Worm (Caenorhabditis elegans): ENCODE results near the gene nhr-285.
"Not testable (repeated sequence)": the region's sequence is repeated elsewhere in the genome, so short reads cannot be mapped to it uniquely, and the experiment has no call there.

nhr-285 gene

ce11 chrV:15815962-15816432 lies 37.0 kb upstream of the nhr-285 start, which contains the start of the genes fbxa-69 and F54B8.4:
Gene fbxa-69, minus strand, starts transcription at chrV:15815971.
Gene F54B8.4, plus strand, starts transcription at chrV:15816382.
- TF ChIP-seq ceh-40 (GFP tag; IDR thresholded peaks at IDR 0.05) = no peak
- TF ChIP-seq lin-35 (GFP tag; optimal IDR thresholded peaks at IDR 0.05) = no peak
- no peak for TF ChIP-seq him-1 (tag; optimal IDR thresholded peaks at IDR 0.05)
- no peak for TF ChIP-seq somi-1 (GFP tag; optimal IDR thresholded peaks at IDR 0.05)
- TF ChIP-seq hmg-1.2 (GFP tag; IDR thresholded peaks at IDR 0.05) = peak; percentile 24; the same call in 1 of the 2 replicates

- TF ChIP-seq F33H1.4 (GFP tag; IDR thresholded peaks at IDR 0.05); hsf-1 (GFP tag; IDR thresholded peaks at IDR 0.05); dpl-1 (GFP tag; optimal IDR thresholded peaks at IDR 0.05): not testable (repeated sequence)
Observed at ce11 chrV:15811982-15812381, 33.0 kb upstream of the nhr-285 start, which contains the start of gene nhr-282. Gene nhr-282, plus strand, starts transcription at chrV:15812282.

DNA sequence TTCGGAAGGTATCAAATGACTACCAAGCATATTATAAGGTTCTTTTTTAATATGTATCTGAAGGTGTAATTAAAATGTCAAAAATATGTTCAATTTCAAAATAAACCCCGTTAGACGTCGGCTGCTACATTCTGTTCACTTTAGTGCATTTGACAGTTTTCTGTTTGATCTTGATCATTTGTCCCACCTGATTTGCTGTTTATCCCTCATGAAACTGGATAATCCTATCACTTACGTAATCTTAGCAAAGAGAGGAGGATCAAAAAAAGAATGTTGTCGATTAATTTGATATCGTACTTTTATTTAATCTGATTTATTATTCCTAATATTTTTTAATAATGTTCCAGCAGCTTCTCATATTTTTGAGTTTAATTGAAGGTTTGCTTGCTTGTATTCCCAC lies 31.4 kb upstream of the nhr-285 start, which contains the start of gene F54B8.1:
Gene F54B8.1 (plus strand): TSS at position 301 of the 400 bp plus-strand sequence.
- TF ChIP-seq sea-2 (GFP tag; IDR thresholded peaks at IDR 0.05) = no peak
- TF ChIP-seq ama-1 (optimal IDR thresholded peaks at IDR 0.05) = no peak
- no peak for TF ChIP-seq ama-1 (GFP tag; optimal IDR thresholded peaks at IDR 0.05)
- TF ChIP-seq unc-130 (GFP tag; optimal IDR thresholded peaks at IDR 0.05) = no peak
- TF ChIP-seq ZK185.1 (tag; optimal IDR thresholded peaks at IDR 0.05; ENCODE audit: poor library complexity, severe bottlenecking) = no peak
- no peak for TF ChIP-seq snpc-4 (GFP tag; optimal IDR thresholded peaks at IDR 0.05)
- TF ChIP-seq snpc-4 (tag; optimal IDR thresholded peaks at IDR 0.05) = no peak
- TF ChIP-seq C06A6.2 (GFP tag; conservative IDR thresholded peaks at IDR 0.05) = no peak
- TF ChIP-seq ceh-58 (GFP tag; IDR thresholded peaks at IDR 0.05) = no peak
- TF ChIP-seq Y95B8A.8 (GFP tag; IDR thresholded peaks at IDR 0.05) = no peak
- no peak for TF ChIP-seq T07F8.4 (tag; optimal IDR thresholded peaks at IDR 0.05)
- no peak for TF ChIP-seq akir-1 (GFP tag; optimal IDR thresholded peaks at IDR 0.05)
- TF ChIP-seq snpc-1.3 (tag; optimal IDR thresholded peaks at IDR 0.05; ENCODE audit: insufficient read depth) = no peak
- TF ChIP-seq hlh-12 (tag; optimal IDR thresholded peaks at IDR 0.05) = no peak
- no peak for TF ChIP-seq ceh-40 (GFP tag; IDR thresholded peaks at IDR 0.05)
- TF ChIP-seq ztf-6 (GFP tag; IDR thresholded peaks at IDR 0.05) = no peak
- TF ChIP-seq let-607 (tag; optimal IDR thresholded peaks at IDR 0.05) = no peak
- TF ChIP-seq aptf-3 (GFP tag; IDR thresholded peaks at IDR 0.05) = no peak
- TF ChIP-seq rec-8 (tag; optimal IDR thresholded peaks at IDR 0.05) = no peak
- no peak for TF ChIP-seq unc-62 (GFP tag; optimal IDR thresholded peaks at IDR 0.05)

- TF ChIP-seq madf-3 (GFP tag; IDR thresholded peaks at IDR 0.05) = no peak
- no peak for TF ChIP-seq ceh-40 (GFP tag; IDR thresholded peaks at IDR 0.05)
- no peak for TF ChIP-seq mes-4 (tag; optimal IDR thresholded peaks at IDR 0.05)
- no peak for TF ChIP-seq ztf-3 (GFP tag; optimal IDR thresholded peaks at IDR 0.05)
- no peak for TF ChIP-seq lin-35 (GFP tag; optimal IDR thresholded peaks at IDR 0.05)
- TF ChIP-seq T07F8.4 (tag; optimal IDR thresholded peaks at IDR 0.05) = no peak
- no peak for TF ChIP-seq ztf-18 (tag; optimal IDR thresholded peaks at IDR 0.05)
- TF ChIP-seq ztf-22 (GFP tag; optimal IDR thresholded peaks at IDR 0.05) = no peak
- TF ChIP-seq Y56A3A.18 (GFP tag; IDR thresholded peaks at IDR 0.05) = no peak
- TF ChIP-seq hsf-1 (GFP tag; IDR thresholded peaks at IDR 0.05) = no peak
- TF ChIP-seq hrde-1 (tag; optimal IDR thresholded peaks at IDR 0.05; ENCODE audit: borderline replicate concordance) = no peak
Observed at ce11 chrV:15809543-15809942, 30.5 kb upstream of the nhr-285 start, which contains the start of gene srsx-36. Gene srsx-36, minus strand, starts transcription at chrV:15809643.

Measured in whole organism, young adult.